Worm (Caenorhabditis elegans) whole organism, late embryonic: ENCODE data around the gene F58E6.5.
A peak's percentile ranks its signal among the peaks of the same experiment; 100 is the strongest.

Experiments
- C08G9.2 ChIP-seq: sonication (generic microtip); optimal IDR thresholded peaks from 2 replicates; lab custom pipeline; 2016; ENCODE audit warnings: mild to moderate bottlenecking, missing genetic modification characterization, moderate library complexity, missing compliant biosample characterization
- C38D4.7 ChIP-seq: fragments of 200-800 bp; sonication (Bioruptor generic); optimal IDR thresholded peaks from 2 replicates; lab custom pipeline; 2018; ENCODE audit warnings: mild to moderate bottlenecking, missing genetic modification characterization, moderate library complexity, missing compliant biosample characterization
- F13H6.1 ChIP-seq: sonication (generic microtip); optimal IDR thresholded peaks from 2 replicates; lab custom pipeline; 2016; ENCODE audit warnings: missing genetic modification characterization, missing compliant biosample characterization
- K02D7.2 ChIP-seq: sonication (generic microtip); optimal IDR thresholded peaks from 2 replicates; lab custom pipeline; 2017; ENCODE audit warnings: mild to moderate bottlenecking, missing genetic modification characterization, missing compliant biosample characterization
- K09A11.1 ChIP-seq: sonication (generic microtip); optimal IDR thresholded peaks from 2 replicates; lab custom pipeline; 2017; ENCODE audit warnings: antibody characterized with exemption, mild to moderate bottlenecking, missing genetic modification characterization, missing compliant biosample characterization; ENCODE audit not compliant: insufficient read depth
- T23F11.4 ChIP-seq: fragments of 200-800 bp; sonication (Bioruptor generic); optimal IDR thresholded peaks from 2 replicates; lab custom pipeline; 2018; ENCODE audit warnings: mild to moderate bottlenecking, missing genetic modification characterization, missing compliant biosample characterization
- Y22D7AL.16 ChIP-seq: sonication (generic microtip); optimal IDR thresholded peaks from 2 replicates; lab custom pipeline; 2016; ENCODE audit warnings: missing genetic modification characterization, missing compliant biosample characterization
- ahr-1 ChIP-seq: sonication (generic microtip); optimal IDR thresholded peaks from 2 replicates; lab custom pipeline; 2016; ENCODE audit warnings: missing genetic modification characterization, missing compliant biosample characterization
- ceh-14 ChIP-seq: sonication (generic microtip); optimal IDR thresholded peaks from 2 replicates; lab custom pipeline; 2016; ENCODE audit warnings: missing genotype, missing genetic modification characterization, missing compliant biosample characterization
- ceh-18 ChIP-seq: sonication (generic microtip); optimal IDR thresholded peaks from 2 replicates; lab custom pipeline; 2016; ENCODE audit warnings: missing genetic modification characterization, missing compliant biosample characterization
- ceh-19 ChIP-seq: fragments of 200-800 bp; sonication (Bioruptor generic); optimal IDR thresholded peaks from 2 replicates; lab custom pipeline; 2018; ENCODE audit warnings: mild to moderate bottlenecking, missing genetic modification characterization, missing compliant biosample characterization
- ceh-2 ChIP-seq: sonication (generic microtip); optimal IDR thresholded peaks from 2 replicates; lab custom pipeline; 2016; ENCODE audit warnings: missing genotype, missing genetic modification characterization, missing compliant biosample characterization
- ceh-22 ChIP-seq: sonication (generic microtip); optimal IDR thresholded peaks from 2 replicates; lab custom pipeline; 2017; ENCODE audit warnings: missing biosample characterization, missing genetic modification characterization
- ceh-24 ChIP-seq: sonication (generic microtip); optimal IDR thresholded peaks from 2 replicates; lab custom pipeline; 2016; ENCODE audit warnings: mild to moderate bottlenecking, missing genetic modification characterization, missing compliant biosample characterization
- ceh-31 ChIP-seq: sonication (generic microtip); optimal IDR thresholded peaks from 2 replicates; lab custom pipeline; 2016; ENCODE audit warnings: missing genetic modification characterization, missing compliant biosample characterization
- ceh-34 ChIP-seq: sonication (generic microtip); optimal IDR thresholded peaks from 2 replicates; lab custom pipeline; 2016; ENCODE audit warnings: mild to moderate bottlenecking, missing genetic modification characterization, missing compliant biosample characterization
- ceh-45 ChIP-seq: fragments of 200-800 bp; sonication (Bioruptor generic); IDR thresholded peaks from 2 replicates; pipeline ENCODE4 v1.3.6; 2022; ENCODE audit warnings: missing genetic modification reagents, missing genetic modification characterization, missing compliant biosample characterization
- ceh-48 ChIP-seq: sonication (generic microtip); optimal IDR thresholded peaks from 2 replicates; lab custom pipeline; 2016; ENCODE audit warnings: missing genetic modification characterization, inconsistent platforms, missing compliant biosample characterization
- ceh-6 ChIP-seq: fragments of 200-800 bp; sonication (Bioruptor generic); optimal IDR thresholded peaks from 2 replicates; lab custom pipeline; 2018; ENCODE audit warnings: mild to moderate bottlenecking, missing genetic modification characterization, missing compliant biosample characterization
- ceh-9 ChIP-seq: sonication (generic microtip); optimal IDR thresholded peaks from 2 replicates; lab custom pipeline; 2016; ENCODE audit warnings: mild to moderate bottlenecking, missing genetic modification characterization, inconsistent platforms, missing compliant biosample characterization
- che-1 ChIP-seq: sonication (generic microtip); optimal IDR thresholded peaks from 2 replicates; lab custom pipeline; 2016; ENCODE audit warnings: mild to moderate bottlenecking, missing genetic modification characterization, missing compliant biosample characterization
- dmd-4 ChIP-seq: sonication (generic microtip); optimal IDR thresholded peaks from 2 replicates; lab custom pipeline; 2016; ENCODE audit warnings: borderline replicate concordance, missing genetic modification characterization, missing compliant biosample characterization
- elt-2 ChIP-seq: sonication (generic microtip); optimal IDR thresholded peaks from 2 replicates; lab custom pipeline; 2016; ENCODE audit warnings: missing genetic modification reagents, missing genetic modification characterization, missing compliant biosample characterization
- elt-4 ChIP-seq: sonication (generic microtip); optimal IDR thresholded peaks from 2 replicates; lab custom pipeline; 2016; ENCODE audit warnings: missing genetic modification characterization, missing compliant biosample characterization
- ets-4 ChIP-seq: sonication (generic microtip); optimal IDR thresholded peaks from 2 replicates; lab custom pipeline; 2016; ENCODE audit warnings: missing genetic modification characterization, missing compliant biosample characterization
- eyg-1 ChIP-seq: sonication (generic microtip); optimal IDR thresholded peaks from 2 replicates; lab custom pipeline; 2016; ENCODE audit warnings: missing genotype, missing genetic modification characterization, missing compliant biosample characterization
- fkh-6 ChIP-seq: sonication (generic microtip); optimal IDR thresholded peaks from 2 replicates; lab custom pipeline; 2016; ENCODE audit warnings: missing genetic modification characterization, missing compliant biosample characterization
- gmeb-2 ChIP-seq: sonication (generic microtip); optimal IDR thresholded peaks from 2 replicates; lab custom pipeline; 2016; ENCODE audit warnings: missing genetic modification characterization, inconsistent platforms, missing compliant biosample characterization
- hlh-15 ChIP-seq: sonication (generic microtip); optimal IDR thresholded peaks from 2 replicates; lab custom pipeline; 2016; ENCODE audit warnings: missing genetic modification characterization, missing compliant biosample characterization
- hlh-30 ChIP-seq: sonication (generic microtip); optimal IDR thresholded peaks from 2 replicates; lab custom pipeline; 2017; ENCODE audit warnings: antibody characterized with exemption, missing genetic modification characterization, missing compliant biosample characterization; ENCODE audit not compliant: insufficient read depth
- hlh-8 ChIP-seq: sonication (generic microtip); optimal IDR thresholded peaks from 2 replicates; lab custom pipeline; 2016; ENCODE audit warnings: missing genotype, missing genetic modification characterization, missing compliant biosample characterization
- lim-6 ChIP-seq: sonication (generic microtip); optimal IDR thresholded peaks from 2 replicates; lab custom pipeline; 2016; ENCODE audit warnings: missing genetic modification characterization, missing compliant biosample characterization
- lin-11 ChIP-seq: fragments of 200-800 bp; sonication (Bioruptor generic); optimal IDR thresholded peaks from 2 replicates; lab custom pipeline; 2018; ENCODE audit warnings: mild to moderate bottlenecking, missing genetic modification characterization, missing compliant biosample characterization
- madf-2 ChIP-seq: sonication (generic microtip); optimal IDR thresholded peaks from 2 replicates; lab custom pipeline; 2017; ENCODE audit warnings: missing genetic modification characterization, missing compliant biosample characterization
- nfya-1 ChIP-seq: sonication (generic microtip); optimal IDR thresholded peaks from 2 replicates; lab custom pipeline; 2017; ENCODE audit warnings: missing genetic modification characterization, mild to moderate bottlenecking, missing compliant biosample characterization, antibody characterized with exemption, moderate library complexity
- nhr-11 ChIP-seq: fragments of 150-350 bp; optimal IDR thresholded peaks from 2 replicates; lab custom pipeline; 2014; ENCODE audit warnings: missing biosample characterization, missing genetic modification characterization
- odd-2 ChIP-seq: sonication (generic microtip); optimal IDR thresholded peaks from 2 replicates; lab custom pipeline; 2017; ENCODE audit warnings: antibody characterized with exemption, mild to moderate bottlenecking, missing genetic modification characterization, missing compliant biosample characterization
- pag-3 ChIP-seq: sonication (generic microtip); optimal IDR thresholded peaks from 2 replicates; lab custom pipeline; 2016; ENCODE audit warnings: missing compliant biosample characterization, missing genetic modification characterization, borderline replicate concordance
- pax-1 ChIP-seq: fragments of 150-350 bp; optimal IDR thresholded peaks from 2 replicates; lab custom pipeline; 2014; ENCODE audit warnings: missing biosample characterization, missing genetic modification characterization
- pha-4 ChIP-seq: fragments of 150-350 bp; optimal IDR thresholded peaks from 2 replicates; lab custom pipeline; 2018; ENCODE audit warnings: missing biosample characterization, missing genetic modification reagents, missing genetic modification characterization
- ref-2 ChIP-seq: sonication (generic microtip); optimal IDR thresholded peaks from 2 replicates; lab custom pipeline; 2016; ENCODE audit warnings: missing genetic modification characterization, missing compliant biosample characterization
- rnt-1 ChIP-seq: sonication (generic microtip); optimal IDR thresholded peaks from 2 replicates; lab custom pipeline; 2016; ENCODE audit warnings: missing genetic modification characterization, missing compliant biosample characterization
- sdc-2 ChIP-seq: sonication (generic microtip); optimal IDR thresholded peaks from 2 replicates; lab custom pipeline; 2016; ENCODE audit warnings: missing genotype, missing genetic modification characterization, missing compliant biosample characterization
- sox-4 ChIP-seq: sonication (generic microtip); optimal IDR thresholded peaks from 2 replicates; lab custom pipeline; 2017; ENCODE audit warnings: mild to moderate bottlenecking, missing genetic modification characterization, inconsistent platforms, missing compliant biosample characterization
- tbx-2 ChIP-seq: sonication (generic microtip); optimal IDR thresholded peaks from 2 replicates; lab custom pipeline; 2016; ENCODE audit warnings: missing genetic modification characterization, missing compliant biosample characterization
- tbx-7 ChIP-seq: sonication (generic microtip); optimal IDR thresholded peaks from 2 replicates; lab custom pipeline; 2016; ENCODE audit warnings: missing genotype, missing genetic modification characterization, missing compliant biosample characterization
- ttx-3 ChIP-seq: sonication (generic microtip); optimal IDR thresholded peaks from 2 replicates; lab custom pipeline; 2016; ENCODE audit warnings: missing genetic modification reagents, missing genetic modification characterization, missing compliant biosample characterization
- unc-86 ChIP-seq: sonication (generic microtip); optimal IDR thresholded peaks from 2 replicates; lab custom pipeline; 2016; ENCODE audit warnings: missing genetic modification characterization, missing compliant biosample characterization

F58E6.5 gene

ce11 chrV:9725719-9726118 lies 28.6 kb downstream of the F58E6.5 start:
- no peak for TF ChIP-seq sox-4
- no peak for TF ChIP-seq fkh-6
- TF ChIP-seq K02D7.2 (tag; lab: Kevin White, UChicago) = no peak
- TF ChIP-seq elt-4 (tag; lab: Kevin White, UChicago) = no peak
- TF ChIP-seq, all 69 proteins: peak for 0

- TF ChIP-seq ceh-45 (GFP tag; lab: Robert Waterston, UW) = no peak
- TF ChIP-seq tbx-7 (tag; lab: Kevin White, UChicago) = no peak
- TF ChIP-seq elt-2 (tag; lab: Kevin White, UChicago) = no peak
- TF ChIP-seq ceh-48 (tag; lab: Kevin White, UChicago) = no peak
- no peak for TF ChIP-seq nhr-11 (tag; lab: Kevin White, UChicago)
- no peak for TF ChIP-seq pha-4
- no peak for TF ChIP-seq unc-86 (tag; lab: Kevin White, UChicago)
- TF ChIP-seq lim-6 (tag; lab: Kevin White, UChicago) = no peak
- peak; percentile 13 for TF ChIP-seq nfya-1 (tag; lab: Kevin White, UChicago)
- no peak for TF ChIP-seq ceh-14 (tag; lab: Kevin White, UChicago)
- TF ChIP-seq hlh-8 = no peak
- no peak for TF ChIP-seq C08G9.2 (tag; lab: Kevin White, UChicago)
- TF ChIP-seq ttx-3 (tag; lab: Kevin White, UChicago) = no peak
- TF ChIP-seq tbx-2 = peak; percentile 12
- TF ChIP-seq fkh-6 = no peak
- TF ChIP-seq C38D4.7 = no peak
- TF ChIP-seq pax-1 (tag; lab: Kevin White, UChicago) = peak; percentile 77
- TF ChIP-seq ahr-1 (tag; lab: Kevin White, UChicago) = no peak
- TF ChIP-seq F13H6.1 = no peak
- TF ChIP-seq ceh-2 (tag; lab: Kevin White, UChicago) = no peak
- no peak for TF ChIP-seq Y22D7AL.16 (tag; lab: Kevin White, UChicago)
- no peak for TF ChIP-seq eyg-1 (tag; lab: Kevin White, UChicago)
- TF ChIP-seq sox-4 = no peak
- TF ChIP-seq K09A11.1 (tag; lab: Kevin White, UChicago) = no peak
- TF ChIP-seq hlh-15 (tag; lab: Kevin White, UChicago) = no peak
- TF ChIP-seq pag-3 (tag; lab: Kevin White, UChicago) = no peak
- TF ChIP-seq gmeb-2 = no peak
- peak; percentile 36 for TF ChIP-seq ref-2 (tag; lab: Kevin White, UChicago)
- TF ChIP-seq ceh-22 = no peak
- no peak for TF ChIP-seq dmd-4 (tag; lab: Kevin White, UChicago)
- TF ChIP-seq odd-2 = no peak
- TF ChIP-seq rnt-1 (tag; lab: Kevin White, UChicago) = no peak
- TF ChIP-seq ceh-19 (GFP tag; lab: Kevin White, UChicago) = no peak
- no peak for TF ChIP-seq ceh-18 (tag; lab: Kevin White, UChicago)
- TF ChIP-seq sdc-2 = no peak
- no peak for TF ChIP-seq che-1 (tag; lab: Kevin White, UChicago)
- TF ChIP-seq K02D7.2 (tag; lab: Kevin White, UChicago) = no peak
- no peak for TF ChIP-seq madf-2 (tag; lab: Kevin White, UChicago)
- no peak for TF ChIP-seq T23F11.4 (GFP tag; lab: Kevin White, UChicago)
- no peak for TF ChIP-seq ceh-31
- TF ChIP-seq lin-11 (tag; lab: Kevin White, UChicago) = no peak
- no peak for TF ChIP-seq ceh-6 (GFP tag; lab: Kevin White, UChicago)
- peak; percentile 27 for TF ChIP-seq hlh-30 (tag; lab: Kevin White, UChicago)
- no peak for TF ChIP-seq ceh-24 (tag; lab: Kevin White, UChicago)
- TF ChIP-seq ceh-9 (tag; lab: Kevin White, UChicago) = no peak
- TF ChIP-seq ets-4 (tag; lab: Kevin White, UChicago) = no peak
- peak; percentile 50 for TF ChIP-seq ceh-34 (tag; lab: Kevin White, UChicago)
- TF ChIP-seq, all 69 proteins: peak for 6
Measured at ce11 chrV:9724021-9724671, 30.2 kb downstream of the F58E6.5 start, which contains the start of gene slcr-46.3. slcr-46.3 (minus strand) TSS chrV:9724106.
